Fruit fly (Drosophila melanogaster) whole organism: ENCODE data around the gene Flo2.

Experiments used
- CG8478 ChIP-seq: fragments of >200 bp; optimal IDR thresholded peaks from 2 replicates; lab custom pipeline; 2018; ENCODE audit warnings: inconsistent platforms
- Dll ChIP-seq: fragments of >200 bp; optimal IDR thresholded peaks from 2 replicates; lab custom pipeline; 2017
- EcR ChIP-seq, 2 experiments: fragments of >200 bp; optimal IDR thresholded peaks; 2 replicates each; lab custom pipeline; 2017; ENCODE audit warnings: missing biosample characterization in 2 of 2, missing genetic modification characterization in 2 of 2, missing genetic modification reagents in 2 of 2
- pan ChIP-seq: fragments of >200 bp; optimal IDR thresholded peaks from 2 replicates; lab custom pipeline; 2017
- psq ChIP-seq: fragments of >200 bp; optimal IDR thresholded peaks from 2 replicates; lab custom pipeline; 2017
- usp ChIP-seq: fragments of >200 bp; optimal IDR thresholded peaks from 2 replicates; lab custom pipeline; 2017; ENCODE audit warnings: missing biosample characterization, missing genetic modification characterization, mixed read lengths

dm6 chrX:14936250-14936649 lies 97.1 kb downstream of the Flo2 start:
- TF ChIP-seq psq (no peak), CG8478 (no peak), EcR (GFP tag; optimal IDR thresholded peaks at IDR 0.05; lab: Kevin White, UChicago) (no peak), usp (no peak), pan (no peak), Dll (lab: Kevin White, UChicago) (no peak)
